Worm (Caenorhabditis elegans) whole organism, late embryonic: ENCODE results near the gene rpl-21.

Experiments used
- ceh-31 ChIP-seq: sonication (generic microtip); optimal IDR thresholded peaks from 2 replicates; lab custom pipeline; 2016; ENCODE audit warnings: missing genetic modification characterization, missing compliant biosample characterization
- dve-1 ChIP-seq: sonication (generic microtip); optimal IDR thresholded peaks from 2 replicates; lab custom pipeline; 2017; ENCODE audit warnings: antibody characterized with exemption, mild to moderate bottlenecking, missing genetic modification characterization, missing compliant biosample characterization
- elt-2 ChIP-seq: sonication (generic microtip); optimal IDR thresholded peaks from 2 replicates; lab custom pipeline; 2016; ENCODE audit warnings: missing genetic modification reagents, missing genetic modification characterization, missing compliant biosample characterization
- ets-4 ChIP-seq: sonication (generic microtip); optimal IDR thresholded peaks from 2 replicates; lab custom pipeline; 2016; ENCODE audit warnings: missing genetic modification characterization, missing compliant biosample characterization
- odd-2 ChIP-seq: sonication (generic microtip); optimal IDR thresholded peaks from 2 replicates; lab custom pipeline; 2017; ENCODE audit warnings: antibody characterized with exemption, mild to moderate bottlenecking, missing genetic modification characterization, missing compliant biosample characterization
- pha-4 ChIP-seq: fragments of 150-350 bp; optimal IDR thresholded peaks from 2 replicates; lab custom pipeline; 2018; ENCODE audit warnings: missing biosample characterization, missing genetic modification reagents, missing genetic modification characterization
- pqm-1 ChIP-seq: sonication (generic microtip); optimal IDR thresholded peaks from 2 replicates; lab custom pipeline; 2016; ENCODE audit warnings: missing genetic modification characterization, missing compliant biosample characterization
- sox-2 ChIP-seq: fragments of 200-800 bp; sonication (Bioruptor generic); IDR thresholded peaks from 2 replicates; pipeline ENCODE4 v1.3.6; 2022; ENCODE audit warnings: missing genetic modification reagents, missing genetic modification characterization, missing compliant biosample characterization
- sox-4 ChIP-seq: sonication (generic microtip); optimal IDR thresholded peaks from 2 replicates; lab custom pipeline; 2017; ENCODE audit warnings: mild to moderate bottlenecking, missing genetic modification characterization, inconsistent platforms, missing compliant biosample characterization

DNA sequence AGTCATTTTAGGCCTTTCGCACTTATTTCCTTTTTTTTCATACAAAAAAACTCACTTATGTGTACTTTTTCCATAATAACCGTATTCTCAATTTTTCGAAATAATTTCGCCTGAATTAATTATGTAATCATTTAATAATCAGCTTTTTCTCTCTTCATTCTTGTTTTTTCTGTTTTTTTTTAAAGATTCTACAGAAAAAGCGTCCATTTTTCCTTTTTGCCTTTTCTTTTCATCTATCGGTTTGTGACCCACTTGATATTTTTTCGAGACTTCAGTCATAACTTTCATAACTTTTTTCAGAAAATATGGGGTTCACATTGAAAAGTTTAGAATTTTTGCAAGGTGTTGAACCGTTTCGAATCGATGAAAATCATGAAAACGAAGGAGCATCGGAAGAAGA is 41.8 kb downstream of the rpl-21 start, which contains the start of gene vms-1:
- TF ChIP-seq pha-4 = no peak
- TF ChIP-seq sox-4 (tag; lab: Kevin White, UChicago) = no peak
- TF ChIP-seq sox-2 (GFP tag; lab: Robert Waterston, UW) = no peak
- no peak for TF ChIP-seq odd-2 (tag; lab: Kevin White, UChicago)
- no peak for TF ChIP-seq elt-2
- TF ChIP-seq ceh-31 (tag; lab: Kevin White, UChicago) = no peak
- TF ChIP-seq pqm-1 = no peak
- TF ChIP-seq dve-1 (tag; lab: Kevin White, UChicago) = no peak
- TF ChIP-seq ets-4 (tag; lab: Kevin White, UChicago) = no peak
